Fruit fly (Drosophila melanogaster) whole organism, pupa: ENCODE data around the gene Ptp4E.

Source experiments
- CG10348 ChIP-seq: fragments of 200-800 bp; sonication (Bioruptor generic); IDR thresholded peaks from 2 replicates; pipeline ENCODE4 v1.3.6; 2022; ENCODE audit warnings: missing biosample characterization, missing genetic modification characterization
- CG12605 ChIP-seq: fragments of 200-800 bp; sonication (Bioruptor generic); IDR thresholded peaks from 2 replicates; pipeline ENCODE4 v1.3.6; 2022; ENCODE audit warnings: missing biosample characterization, missing genetic modification characterization
- CG13204 ChIP-seq: fragments of 200-800 bp; sonication (Bioruptor generic); optimal IDR thresholded peaks from 2 replicates; lab custom pipeline; 2018; ENCODE audit warnings: missing biosample characterization, mild to moderate bottlenecking, missing genetic modification characterization, moderate library complexity
- CG14655 ChIP-seq: fragments of 200-800 bp; sonication (Bioruptor generic); optimal IDR thresholded peaks from 3 replicates; lab custom pipeline; 2017; ENCODE audit warnings: mild to moderate bottlenecking, missing biosample characterization, missing genetic modification reagents, missing genetic modification characterization
- CG15710 ChIP-seq: fragments of 200-800 bp; sonication (Bioruptor generic); optimal IDR thresholded peaks from 2 replicates; lab custom pipeline; 2018; ENCODE audit warnings: missing biosample characterization, mild to moderate bottlenecking, missing genetic modification characterization, moderate library complexity
- CG17806 ChIP-seq: fragments of 200-800 bp; sonication (Bioruptor generic); optimal IDR thresholded peaks from 2 replicates; lab custom pipeline; 2018; ENCODE audit warnings: missing biosample characterization, mild to moderate bottlenecking, missing genetic modification characterization, moderate library complexity
- CG32121 ChIP-seq: fragments of 200-800 bp; sonication (Bioruptor generic); IDR thresholded peaks from 2 replicates; pipeline ENCODE4 v1.3.6; 2022; ENCODE audit warnings: missing biosample characterization, missing genetic modification characterization
- CG34367 ChIP-seq: fragments of 200-800 bp; sonication (Bioruptor generic); optimal IDR thresholded peaks from 2 replicates; lab custom pipeline; 2018; ENCODE audit warnings: missing biosample characterization, mild to moderate bottlenecking, missing genetic modification characterization
- CG4496 ChIP-seq: fragments of 200-800 bp; sonication (Bioruptor generic); IDR thresholded peaks from 3 replicates; pipeline ENCODE4 v1.3.6; 2022; ENCODE audit warnings: missing biosample characterization, missing genetic modification characterization
- CG8159 ChIP-seq: fragments of 200-800 bp; sonication (Bioruptor generic); optimal IDR thresholded peaks from 3 replicates; lab custom pipeline; 2018; ENCODE audit warnings: missing biosample characterization, mild to moderate bottlenecking, missing genetic modification characterization, moderate library complexity
- CG8301 ChIP-seq: fragments of 200-800 bp; sonication (Bioruptor generic); optimal IDR thresholded peaks from 2 replicates; lab custom pipeline; 2018; ENCODE audit warnings: missing biosample characterization, mild to moderate bottlenecking, missing genetic modification characterization
- CG9948 ChIP-seq: fragments of 200-800 bp; sonication (Bioruptor generic); optimal IDR thresholded peaks from 2 replicates; lab custom pipeline; 2018; ENCODE audit warnings: missing biosample characterization, mild to moderate bottlenecking, missing genetic modification characterization, moderate library complexity
- D1 ChIP-seq: fragments of 200-800 bp; sonication (Bioruptor generic); optimal IDR thresholded peaks from 2 replicates; lab custom pipeline; 2018; ENCODE audit warnings: missing biosample characterization, mild to moderate bottlenecking, missing genetic modification characterization, moderate library complexity
- EcR ChIP-seq: fragments of 200-800 bp; sonication (Bioruptor generic); optimal IDR thresholded peaks from 3 replicates; lab custom pipeline; 2019; ENCODE audit warnings: missing biosample characterization, missing genetic modification characterization, mild to moderate bottlenecking, moderate library complexity, missing genetic modification reagents
- Ets98B ChIP-seq: fragments of 200-800 bp; sonication (Bioruptor generic); IDR thresholded peaks from 2 replicates; pipeline ENCODE4 v1.3.6; 2022; ENCODE audit warnings: missing biosample characterization, missing genetic modification characterization
- Pif1A ChIP-seq: fragments of 200-800 bp; sonication (Bioruptor generic); optimal IDR thresholded peaks from 3 replicates; lab custom pipeline; 2016; ENCODE audit warnings: missing biosample characterization, missing genetic modification characterization
- Pif1B ChIP-seq: fragments of 200-800 bp; sonication (Bioruptor generic); optimal IDR thresholded peaks from 3 replicates; lab custom pipeline; 2016; ENCODE audit warnings: missing biosample characterization, missing genetic modification characterization
- Snoo ChIP-seq: fragments of 200-800 bp; sonication (Bioruptor generic); optimal IDR thresholded peaks from 3 replicates; lab custom pipeline; 2017; ENCODE audit warnings: missing biosample characterization, mild to moderate bottlenecking, missing genetic modification characterization, inconsistent platforms
- fd96Ca ChIP-seq: fragments of 200-800 bp; sonication (Bioruptor generic); IDR thresholded peaks from 3 replicates; pipeline ENCODE4 v1.3.6; 2022; ENCODE audit warnings: missing biosample characterization, missing genetic modification characterization
- gl ChIP-seq: fragments of 200-800 bp; sonication (Bioruptor generic); optimal IDR thresholded peaks from 2 replicates; lab custom pipeline; 2018; ENCODE audit warnings: missing biosample characterization, mild to moderate bottlenecking, missing genetic modification characterization
- rn ChIP-seq: fragments of 200-800 bp; sonication (Bioruptor generic); IDR thresholded peaks from 2 replicates; pipeline ENCODE4 v1.3.6; 2022; ENCODE audit warnings: missing biosample characterization, missing genetic modification characterization

Gene Ptp4E

dm6 chrX:4937222-4938071 is 1.5 kb upstream of the Ptp4E start:
- TF ChIP-seq CG8159 (tag; lab: Kevin White, UChicago) (no peak), Pif1A (peak; percentile 7), Pif1B (GFP tag; lab: Kevin White, UChicago) (peak; percentile 14), EcR (GFP tag; lab: Kevin White, UChicago) (peak; percentile 31), CG8301 (tag; lab: Kevin White, UChicago) (no peak)

- TF ChIP-seq EcR (GFP tag; lab: Kevin White, UChicago) (no peak), Ets98B (GFP tag; lab: Robert Waterston, UW) (no peak), fd96Ca (GFP tag; lab: Robert Waterston, UW) (no peak), CG32121 (GFP tag; lab: Robert Waterston, UW) (no peak)
Observed at dm6 chrX:4938072-4938336, 924 bp upstream of the Ptp4E start, which contains the start of gene CG44774. TSS of gene CG44774 (minus strand) at chrX:4938105.

- TF ChIP-seq Pif1B (GFP tag; lab: Kevin White, UChicago) = peak; percentile 95
- peak; percentile 96 for TF ChIP-seq rn (GFP tag; lab: Robert Waterston, UW)
- peak; percentile 79 for TF ChIP-seq D1
- TF ChIP-seq EcR (GFP tag; lab: Kevin White, UChicago) = no peak
- peak; percentile 95 for TF ChIP-seq CG12605 (GFP tag; lab: Robert Waterston, UW)
- peak; percentile 92 for TF ChIP-seq CG9948
- TF ChIP-seq CG13204 (GFP tag; lab: Kevin White, UChicago) = peak; percentile 89
- TF ChIP-seq CG10348 (GFP tag; lab: Robert Waterston, UW) = peak; percentile 96
- peak; percentile 95 for TF ChIP-seq CG34367
- TF ChIP-seq CG15710 (tag; lab: Kevin White, UChicago) = peak; percentile 96
- peak; percentile 99 for TF ChIP-seq CG4496 (GFP tag; lab: Robert Waterston, UW)
- peak; percentile 97 for TF ChIP-seq CG8301 (tag; lab: Kevin White, UChicago)
- peak; percentile 97 for TF ChIP-seq CG14655
- TF ChIP-seq fd96Ca (GFP tag; lab: Robert Waterston, UW) = peak; percentile 99
- TF ChIP-seq Ets98B (GFP tag; lab: Robert Waterston, UW) = peak; percentile 99
- peak; percentile 94 for TF ChIP-seq CG17806 (tag; lab: Kevin White, UChicago)
- TF ChIP-seq Pif1A = peak; percentile 95
- TF ChIP-seq Snoo (tag; lab: Kevin White, UChicago) = peak; percentile 92
- TF ChIP-seq CG32121 (GFP tag; lab: Robert Waterston, UW) = peak; percentile 98
- peak; percentile 94 for TF ChIP-seq CG8159 (tag; lab: Kevin White, UChicago)
- peak; percentile 90 for TF ChIP-seq gl (tag; lab: Kevin White, UChicago)
Observed at dm6 chrX:4939788-4940441, 987 bp downstream of the Ptp4E start.

- no peak for TF ChIP-seq rn (GFP tag; lab: Robert Waterston, UW)
- TF ChIP-seq CG4496 (GFP tag; lab: Robert Waterston, UW) = no peak
- TF ChIP-seq Pif1B (GFP tag; lab: Kevin White, UChicago) = no peak
- no peak for TF ChIP-seq D1
- no peak for TF ChIP-seq EcR (GFP tag; lab: Kevin White, UChicago)
- TF ChIP-seq CG9948 = no peak
- no peak for TF ChIP-seq CG10348 (GFP tag; lab: Robert Waterston, UW)
- no peak for TF ChIP-seq CG12605 (GFP tag; lab: Robert Waterston, UW)
- no peak for TF ChIP-seq Pif1A
- TF ChIP-seq gl (tag; lab: Kevin White, UChicago) = no peak
- TF ChIP-seq Snoo (tag; lab: Kevin White, UChicago) = no peak
- TF ChIP-seq CG17806 (tag; lab: Kevin White, UChicago) = no peak
- TF ChIP-seq CG8159 (tag; lab: Kevin White, UChicago) = no peak
- TF ChIP-seq fd96Ca (GFP tag; lab: Robert Waterston, UW) = no peak
- TF ChIP-seq CG34367 = no peak
- no peak for TF ChIP-seq CG15710 (tag; lab: Kevin White, UChicago)
- no peak for TF ChIP-seq CG14655
- no peak for TF ChIP-seq CG8301 (tag; lab: Kevin White, UChicago)
- no peak for TF ChIP-seq CG13204 (GFP tag; lab: Kevin White, UChicago)
- no peak; the same call in 1 of the 2 replicates for TF ChIP-seq Ets98B (GFP tag; lab: Robert Waterston, UW)
Observed at dm6 chrX:4940527-4940926, 1.6 kb downstream of the Ptp4E start.

- TF ChIP-seq Pif1B (GFP tag; lab: Kevin White, UChicago) (peak; percentile 9), CG4496 (GFP tag; lab: Robert Waterston, UW) (no peak)
Observed at dm6 chrX:4941512-4941911, 2.6 kb downstream of the Ptp4E start.

dm6 chrX:4943505-4943904 is 4.6 kb downstream of the Ptp4E start:
- TF ChIP-seq CG15710 (tag; lab: Kevin White, UChicago) = no peak
- TF ChIP-seq EcR (GFP tag; lab: Kevin White, UChicago) = peak; percentile 60
- TF ChIP-seq, all 21 proteins: peak for 1
